Fruit fly (Drosophila melanogaster) whole organism: ENCODE data around the gene nAChRalpha5.

ENCODE experiments used
- Dll ChIP-seq: fragments of >200 bp; optimal IDR thresholded peaks from 2 replicates; lab custom pipeline; 2017
- EcR ChIP-seq, 2 experiments: fragments of >200 bp; optimal IDR thresholded peaks; 2 replicates each; lab custom pipeline; 2017; ENCODE audit warnings: missing biosample characterization in 2 of 2, missing genetic modification characterization in 2 of 2, missing genetic modification reagents in 2 of 2
- pan ChIP-seq: fragments of >200 bp; optimal IDR thresholded peaks from 2 replicates; lab custom pipeline; 2017
- psq ChIP-seq: fragments of >200 bp; optimal IDR thresholded peaks from 2 replicates; lab custom pipeline; 2017
- usp ChIP-seq: fragments of >200 bp; optimal IDR thresholded peaks from 2 replicates; lab custom pipeline; 2017; ENCODE audit warnings: missing biosample characterization, missing genetic modification characterization, mixed read lengths

DNA sequence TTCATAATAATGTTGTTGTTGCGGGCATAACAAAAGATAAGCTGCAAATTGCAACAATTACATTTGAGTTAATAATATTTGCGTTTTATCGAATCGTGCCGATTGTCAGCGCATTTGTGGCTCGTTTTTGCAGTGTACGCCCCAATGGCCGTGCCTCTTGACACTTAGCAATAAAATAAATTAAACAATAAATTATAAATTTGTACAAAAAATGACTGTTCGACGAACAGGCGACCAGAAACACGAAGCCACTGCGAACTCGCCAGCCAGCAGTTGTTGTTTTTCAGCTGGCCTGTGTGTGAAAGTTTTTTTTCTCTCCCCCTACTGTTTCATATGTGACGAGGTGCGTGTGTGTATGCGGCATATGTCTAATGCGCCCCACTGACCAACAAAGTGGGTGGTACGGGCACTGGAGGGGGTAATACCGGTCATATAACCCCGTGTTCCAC is 14.5 kb upstream of the nAChRalpha5 start:
- TF ChIP-seq psq (lab: Kevin White, UChicago): no peak
- TF ChIP-seq pan: no peak
- no peak for TF ChIP-seq Dll
- no peak for TF ChIP-seq usp (GFP tag; lab: Kevin White, UChicago)
- TF ChIP-seq EcR (GFP tag; optimal IDR thresholded peaks at IDR 0.05; lab: Kevin White, UChicago): no peak
